Worm (Caenorhabditis elegans): ENCODE measurements around the gene C47E12.2.

ce11 chrIV:10040803-10041202, 37.5 kb upstream of the C47E12.2 start, which contains the start of gene dhs-31:
- TF ChIP-seq F10B5.3 (tag; optimal IDR thresholded peaks at IDR 0.05): no peak
- no peak for TF ChIP-seq nhr-41 (GFP tag; IDR thresholded peaks at IDR 0.05)
- TF ChIP-seq lin-13 (GFP tag; optimal IDR thresholded peaks at IDR 0.05): no peak
- TF ChIP-seq nhr-11 (tag; optimal IDR thresholded peaks at IDR 0.05): no peak
